Worm (Caenorhabditis elegans): ENCODE measurements around the gene F22F1.2.

F22F1.2 gene

ce11 chrX:8120281-8120680 is 30.2 kb downstream of the F22F1.2 start:
- TF ChIP-seq nhr-23 (tag; optimal IDR thresholded peaks at IDR 0.05) (no peak), fkh-10 (GFP tag; optimal IDR thresholded peaks at IDR 0.05) (no peak), nhr-28 (tag; optimal IDR thresholded peaks at IDR 0.05) (no peak)

- TF ChIP-seq egl-27 (tag; optimal IDR thresholded peaks at IDR 0.05) (no peak), tbx-2 (tag; optimal IDR thresholded peaks at IDR 0.05) (no peak), ceh-28 (tag; optimal IDR thresholded peaks at IDR 0.05) (no peak), daf-12 (tag; optimal IDR thresholded peaks at IDR 0.05) (no peak), ama-1 (optimal IDR thresholded peaks at IDR 0.05) (no peak)
Measured at ce11 chrX:8117827-8118317, 32.6 kb downstream of the F22F1.2 start.

- TF ChIP-seq ceh-9 (tag; optimal IDR thresholded peaks at IDR 0.05) = no peak
- no peak for TF ChIP-seq daf-12 (tag; optimal IDR thresholded peaks at IDR 0.05)
- no peak for TF ChIP-seq nhr-43 (tag; optimal IDR thresholded peaks at IDR 0.05; ENCODE audit: poor library complexity, severe bottlenecking)
- TF ChIP-seq hmg-11 (tag; optimal IDR thresholded peaks at IDR 0.05) = no peak
- TF ChIP-seq eor-1 (tag; optimal IDR thresholded peaks at IDR 0.05) = no peak
- no peak for TF ChIP-seq ceh-16 (tag; optimal IDR thresholded peaks at IDR 0.05)
- no peak for TF ChIP-seq nhr-237 (tag; optimal IDR thresholded peaks at IDR 0.05)
- no peak for TF ChIP-seq egl-27 (tag; optimal IDR thresholded peaks at IDR 0.05)
Measured at ce11 chrX:8116157-8116556, 34.4 kb downstream of the F22F1.2 start, which contains the start of gene hlh-8. Gene hlh-8, plus strand, starts transcription at chrX:8116457.

ce11 chrX:8110193-8110592 is 40.3 kb downstream of the F22F1.2 start, which contains the start of gene K07E3.1:
Gene K07E3.1, plus strand, starts transcription at chrX:8110439.
- no peak for TF ChIP-seq nhr-28 (tag; optimal IDR thresholded peaks at IDR 0.05)
- no peak for TF ChIP-seq hmg-11 (tag; optimal IDR thresholded peaks at IDR 0.05)
- TF ChIP-seq pha-4 (tag; optimal IDR thresholded peaks at IDR 0.05) = no peak
- no peak for TF ChIP-seq ZK546.5 (tag; optimal IDR thresholded peaks at IDR 0.05)
- no peak for TF ChIP-seq nhr-11 (tag; optimal IDR thresholded peaks at IDR 0.05)
- no peak for TF ChIP-seq elt-2 (tag; optimal IDR thresholded peaks at IDR 0.05)
- TF ChIP-seq daf-12 (tag; optimal IDR thresholded peaks at IDR 0.05) = no peak
- no peak for TF ChIP-seq nhr-25 (tag; optimal IDR thresholded peaks at IDR 0.05)
- TF ChIP-seq snpc-4 (tag; optimal IDR thresholded peaks at IDR 0.05) = no peak
- no peak for TF ChIP-seq eor-1 (tag; optimal IDR thresholded peaks at IDR 0.05)
- TF ChIP-seq ceh-16 (tag; optimal IDR thresholded peaks at IDR 0.05) = no peak
- TF ChIP-seq ztf-11 (tag; optimal IDR thresholded peaks at IDR 0.05) = no peak

ce11 chrX:8109531-8109930 is 41.0 kb downstream of the F22F1.2 start:
- TF ChIP-seq ceh-16 (tag; optimal IDR thresholded peaks at IDR 0.05) (no peak), elt-2 (tag; optimal IDR thresholded peaks at IDR 0.05) (peak; percentile 43), nhr-23 (tag; optimal IDR thresholded peaks at IDR 0.05) (peak; percentile 3), nhr-25 (tag; optimal IDR thresholded peaks at IDR 0.05) (peak; percentile 41), lsy-12 (tag; optimal IDR thresholded peaks at IDR 0.05) (no peak), lin-39 (tag; optimal IDR thresholded peaks at IDR 0.05) (peak; percentile 51), nfya-1 (tag; optimal IDR thresholded peaks at IDR 0.05; ENCODE audit: insufficient read depth) (peak; percentile 52), hmg-11 (tag; optimal IDR thresholded peaks at IDR 0.05) (peak; percentile 26), unc-62 (GFP tag; optimal IDR thresholded peaks at IDR 0.05) (no peak), fkh-2 (tag; optimal IDR thresholded peaks at IDR 0.05) (no peak), ceh-82 (tag; optimal IDR thresholded peaks at IDR 0.05) (no peak), pha-4 (tag; optimal IDR thresholded peaks at IDR 0.05) (peak; percentile 63)

- no peak for TF ChIP-seq nhr-11 (tag; optimal IDR thresholded peaks at IDR 0.05)
- TF ChIP-seq unc-62 (GFP tag; optimal IDR thresholded peaks at IDR 0.05) = no peak
- no peak for TF ChIP-seq ZK546.5 (tag; optimal IDR thresholded peaks at IDR 0.05)
- TF ChIP-seq ceh-9 (tag; optimal IDR thresholded peaks at IDR 0.05) = no peak
- TF ChIP-seq jun-1 (tag; optimal IDR thresholded peaks at IDR 0.05) = no peak
- TF ChIP-seq ztf-4 (tag; optimal IDR thresholded peaks at IDR 0.05) = no peak
- TF ChIP-seq sea-2 (GFP tag; optimal IDR thresholded peaks at IDR 0.05) = no peak
- no peak for TF ChIP-seq unc-39 (tag; optimal IDR thresholded peaks at IDR 0.05)
- TF ChIP-seq nhr-237 (tag; optimal IDR thresholded peaks at IDR 0.05) = no peak
- TF ChIP-seq nhr-25 (tag; optimal IDR thresholded peaks at IDR 0.05) = no peak
Measured at ce11 chrX:8107921-8108320, 42.6 kb downstream of the F22F1.2 start, which contains the start of gene K07E3.9. Gene K07E3.9, plus strand, starts transcription at chrX:8108221.

All from whole organism, L3 larva.